Worm (Caenorhabditis elegans): ENCODE data around the gene zhit-3.

The zhit-3 gene

ce11 chrV:10203435-10204009 is 8.4 kb downstream of the zhit-3 start, which contains the start of gene chpf-1 (continued):
- TF ChIP-seq nhr-12 (tag; optimal IDR thresholded peaks at IDR 0.05) (no peak), nhr-11 (tag; optimal IDR thresholded peaks at IDR 0.05) (no peak), fkh-4 (tag; optimal IDR thresholded peaks at IDR 0.05; ENCODE audit: borderline replicate concordance) (no peak), lin-13 (GFP tag; optimal IDR thresholded peaks at IDR 0.05) (no peak), rnt-1 (tag; optimal IDR thresholded peaks at IDR 0.05) (no peak), fkh-10 (GFP tag; optimal IDR thresholded peaks at IDR 0.05) (no peak), nhr-84 (tag; optimal IDR thresholded peaks at IDR 0.05) (no peak), ceh-88 (GFP tag; IDR thresholded peaks at IDR 0.05) (no peak), irx-1 (tag; optimal IDR thresholded peaks at IDR 0.05) (no peak), lin-35 (GFP tag; optimal IDR thresholded peaks at IDR 0.05) (peak in 1 of 2 experiments; percentile 58), nhr-237 (tag; optimal IDR thresholded peaks at IDR 0.05) (no peak), dsc-1 (tag; optimal IDR thresholded peaks at IDR 0.05) (no peak), lin-14 (GFP tag; optimal IDR thresholded peaks at IDR 0.05) (peak; percentile 38), ceh-90 (tag; optimal IDR thresholded peaks at IDR 0.05) (no peak), nhr-85 (tag) (no peak), efl-1 (optimal IDR thresholded peaks at IDR 0.05) (no peak), efl-1 (GFP tag; optimal IDR thresholded peaks at IDR 0.05 in 1 of 2) (no peak), Y116A8C.19 (tag; optimal IDR thresholded peaks at IDR 0.05; ENCODE audit: borderline replicate concordance) (no peak), ceh-8 (GFP tag; optimal IDR thresholded peaks at IDR 0.05) (no peak), nhr-77 (tag; optimal IDR thresholded peaks at IDR 0.05) (no peak), ets-5 (GFP tag; IDR thresholded peaks at IDR 0.05) (no peak), mdl-1 (tag; optimal IDR thresholded peaks at IDR 0.05) (peak in 1 of 2 experiments; percentile 0), hpl-2 (GFP tag; optimal IDR thresholded peaks at IDR 0.05) (no peak), zip-4 (GFP tag; optimal IDR thresholded peaks at IDR 0.05) (no peak), nhr-90 (tag; optimal IDR thresholded peaks at IDR 0.05; ENCODE audit: poor library complexity) (no peak), ceh-63 (GFP tag; optimal IDR thresholded peaks at IDR 0.05) (no peak), elt-2 (tag; optimal IDR thresholded peaks at IDR 0.05) (peak; percentile 22), pag-3 (tag; optimal IDR thresholded peaks at IDR 0.05; ENCODE audit: borderline replicate concordance, insufficient read depth) (no peak), alr-1 (tag; optimal IDR thresholded peaks at IDR 0.05; ENCODE audit: borderline replicate concordance) (no peak), aly-2 (tag; optimal IDR thresholded peaks at IDR 0.05) (no peak), vab-15 (tag; optimal IDR thresholded peaks at IDR 0.05) (no peak), mef-2 (tag; optimal IDR thresholded peaks at IDR 0.05) (no peak), grh-1 (GFP tag; IDR thresholded peaks at IDR 0.05) (no peak), F16B12.6 (tag; optimal IDR thresholded peaks at IDR 0.05) (no peak), unc-62 (GFP tag; optimal IDR thresholded peaks at IDR 0.05) (no peak), pqm-1 (tag; optimal IDR thresholded peaks at IDR 0.05) (no peak)

ce11 chrV:10202340-10202739 is 9.6 kb downstream of the zhit-3 start:
- TF ChIP-seq tbx-2 (tag; optimal IDR thresholded peaks at IDR 0.05), result no peak
- TF ChIP-seq nhr-47 (tag; optimal IDR thresholded peaks at IDR 0.05), result no peak
- peak; percentile 15 for TF ChIP-seq elt-2 (tag; optimal IDR thresholded peaks at IDR 0.05)
- TF ChIP-seq efl-1 (optimal IDR thresholded peaks at IDR 0.05), result no peak
- peak in 1 of 2 experiments; percentile 91 for TF ChIP-seq efl-1 (GFP tag; optimal IDR thresholded peaks at IDR 0.05 in 1 of 2)
- no peak for TF ChIP-seq C34B4.2 (tag; optimal IDR thresholded peaks at IDR 0.05)
- no peak for TF ChIP-seq rnt-1 (tag; optimal IDR thresholded peaks at IDR 0.05)
- no peak for TF ChIP-seq fkh-8 (tag; optimal IDR thresholded peaks at IDR 0.05)
- TF ChIP-seq nhr-90 (tag; optimal IDR thresholded peaks at IDR 0.05; ENCODE audit: poor library complexity), result no peak
- no peak for TF ChIP-seq dsc-1 (tag; optimal IDR thresholded peaks at IDR 0.05)
- no peak for TF ChIP-seq lsy-2 (tag; optimal IDR thresholded peaks at IDR 0.05)

All from whole organism, L1 larva.